Worm (Caenorhabditis elegans): Measurements from ENCODE around the gene ipla-1.

DNA sequence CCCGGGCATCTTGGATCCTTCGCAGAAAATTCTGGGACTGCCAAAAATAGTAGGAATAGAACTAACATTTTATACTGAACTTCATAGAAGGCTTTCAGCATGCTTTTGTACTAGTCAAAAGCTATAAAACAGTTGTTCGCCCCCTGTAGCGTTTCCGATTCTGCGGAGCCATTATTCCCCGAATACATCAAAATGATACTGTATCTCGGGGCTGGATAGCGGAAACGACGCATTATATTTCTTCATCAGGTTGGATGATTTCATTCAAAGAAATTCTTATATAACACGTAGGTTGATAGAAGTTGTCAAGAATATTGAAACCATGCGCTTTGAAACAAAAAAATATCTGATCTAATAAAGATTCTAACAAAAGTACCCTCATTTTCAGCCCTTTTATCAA is 16.8 kb upstream of the ipla-1 start, which contains the start of gene clec-137:
- TF ChIP-seq dao-5 (tag; optimal IDR thresholded peaks at IDR 0.05) (no peak), W03F9.2 (tag; optimal IDR thresholded peaks at IDR 0.05) (no peak)
